Worm (Caenorhabditis elegans): ENCODE data around the gene ttb-1.

DNA sequence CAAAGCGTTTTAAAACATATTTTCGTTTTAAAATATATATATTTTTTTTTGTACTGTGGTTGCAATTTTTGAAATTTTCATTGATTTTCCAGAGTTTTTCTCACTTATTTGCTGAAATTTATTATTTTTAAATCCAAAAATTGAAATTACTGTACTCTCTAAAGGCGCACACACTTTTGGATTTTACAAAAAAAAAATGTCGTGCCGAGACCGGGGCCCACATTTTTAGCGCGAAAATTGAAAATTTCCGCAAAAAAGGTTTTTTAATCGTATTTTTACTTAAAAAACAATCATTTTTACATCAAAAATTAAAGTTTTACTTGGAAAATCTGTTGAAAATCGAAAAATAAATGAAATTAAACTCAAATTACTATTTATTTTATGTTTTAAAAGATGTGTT, 28.5 kb downstream of the ttb-1 start:
- TF ChIP-seq K11D2.4 (GFP tag; IDR thresholded peaks at IDR 0.05) (no peak), lag-1 (GFP tag; IDR thresholded peaks at IDR 0.05) (no peak), ets-4 (GFP tag; optimal IDR thresholded peaks at IDR 0.05) (no peak), dpl-1 (GFP tag; optimal IDR thresholded peaks at IDR 0.05) (no peak), unc-62 (GFP tag; optimal IDR thresholded peaks at IDR 0.05) (no peak), lin-35 (GFP tag; optimal IDR thresholded peaks at IDR 0.05) (no peak), C17E4.6 (GFP tag; IDR thresholded peaks at IDR 0.05) (no peak), madf-8 (GFP tag; conservative IDR thresholded peaks at IDR 0.05) (0 out of 2 replicates have a peak, but pooled peaks have one; percentile 31)
